Fruit fly (Drosophila melanogaster): ENCODE results near the gene mib2.

DNA sequence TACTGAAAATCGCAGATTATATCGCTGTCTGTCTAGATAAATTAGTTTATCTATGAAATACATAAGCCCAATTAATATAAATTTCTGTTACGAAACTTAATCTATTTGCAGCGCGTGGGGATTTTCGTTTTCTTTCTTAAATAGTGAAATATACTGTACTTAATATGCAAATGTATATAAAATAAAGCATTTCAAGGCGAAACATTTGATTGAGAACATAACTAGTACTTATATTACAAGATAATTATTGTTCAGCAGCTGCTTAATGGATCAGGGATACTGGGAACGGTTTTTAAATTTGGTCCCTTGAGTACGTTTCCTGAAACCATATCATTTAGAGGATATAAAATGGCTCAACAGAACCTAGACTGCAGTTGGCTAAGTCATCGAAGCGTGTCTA lies 42.0 kb upstream of the mib2 start, which contains the start of gene CG46465:
- no peak for TF ChIP-seq CG34367 (tag; optimal IDR thresholded peaks at IDR 0.05)
- TF ChIP-seq CG10348 (GFP tag; IDR thresholded peaks at IDR 0.05), result no peak
- no peak for TF ChIP-seq CG4496 (GFP tag; IDR thresholded peaks at IDR 0.05)
- TF ChIP-seq CG8159 (tag; optimal IDR thresholded peaks at IDR 0.05), result no peak
- no peak for TF ChIP-seq Ets98B (GFP tag; IDR thresholded peaks at IDR 0.05)
- TF ChIP-seq fd96Ca (GFP tag; IDR thresholded peaks at IDR 0.05), result no peak
- no peak for TF ChIP-seq CG32121 (GFP tag; IDR thresholded peaks at IDR 0.05)
- TF ChIP-seq Pif1A (GFP tag; optimal IDR thresholded peaks at IDR 0.05), result no peak
